Worm (Caenorhabditis elegans): ENCODE results near the gene C42C1.12.
"Not testable (repeated sequence)": the region's sequence is repeated elsewhere in the genome, so short reads cannot be mapped to it uniquely, and the experiment has no call there.

C42C1.12 gene

DNA sequence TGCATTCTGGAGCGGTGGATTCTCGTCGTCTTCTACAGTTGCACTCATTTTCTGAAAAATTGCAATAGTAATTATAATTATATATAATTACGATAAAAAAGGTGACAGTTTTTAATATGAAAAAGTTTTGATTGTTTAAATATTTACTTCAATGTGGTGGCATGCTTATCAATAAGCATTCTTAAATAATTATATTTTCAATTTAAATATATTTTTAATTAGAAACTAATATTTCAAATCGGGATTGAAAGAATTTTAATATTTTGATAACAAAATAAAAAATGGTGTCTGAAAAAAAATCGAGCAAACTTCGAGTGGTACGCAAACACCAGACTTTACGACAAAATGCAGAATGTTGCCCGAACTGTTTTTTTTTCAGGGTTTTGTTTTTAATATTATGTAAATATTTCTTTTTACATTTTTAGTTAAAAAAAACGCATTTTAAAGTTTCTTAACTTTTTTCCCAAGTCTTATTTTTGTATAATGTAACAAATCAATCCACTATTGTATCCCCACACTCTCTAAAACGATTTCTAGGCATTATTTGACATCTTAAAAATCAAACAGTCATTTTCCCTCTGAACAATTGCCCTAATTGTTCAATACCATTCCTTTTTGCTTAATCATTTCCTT lies at the start of gene C42C1.12, which contains the start of gene C42C1.19:
Gene C42C1.12, minus strand, starts transcription at position 51 of the 633 bp plus-strand sequence.
Gene C42C1.19, plus strand, starts transcription at position 583 of the 633 bp plus-strand sequence.
- no peak for TF ChIP-seq unc-62 (GFP tag; optimal IDR thresholded peaks at IDR 0.05)

- no peak for TF ChIP-seq unc-62 (GFP tag; optimal IDR thresholded peaks at IDR 0.05)
Observed at ce11 chrIV:12330840-12331359, 48.9 kb upstream of the C42C1.12 start, which contains the start of gene ufd-1. Gene ufd-1, minus strand, starts transcription at chrIV:12330890.

DNA sequence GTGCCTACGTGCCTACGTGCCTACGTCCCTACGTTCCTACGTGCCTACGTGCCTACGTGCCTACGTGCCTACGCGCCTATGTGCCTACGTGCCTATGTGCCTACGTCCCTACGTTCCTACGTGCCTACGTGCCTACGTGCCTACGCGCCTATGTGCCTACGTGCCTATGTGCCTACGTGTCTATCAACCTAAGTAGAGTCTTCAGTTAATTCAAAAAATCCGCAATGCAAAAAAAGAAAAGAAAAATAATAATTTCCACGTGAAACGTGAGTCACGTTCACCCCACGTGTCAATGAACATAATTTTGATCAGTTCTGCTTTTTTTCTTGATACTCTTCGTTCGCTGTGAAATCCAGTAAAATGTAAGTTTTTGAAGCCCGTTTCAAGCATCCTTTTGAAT lies 44.9 kb upstream of the C42C1.12 start, which contains the start of gene F19B6.3:
Gene F19B6.3, plus strand, starts transcription at position 301 of the 400 bp plus-strand sequence.
- TF ChIP-seq unc-62 (GFP tag; optimal IDR thresholded peaks at IDR 0.05) = not testable (repeated sequence)

- no peak for TF ChIP-seq unc-62 (GFP tag; optimal IDR thresholded peaks at IDR 0.05)
Observed at ce11 chrIV:12311597-12311996, 29.6 kb upstream of the C42C1.12 start, which contains the start of gene oac-58. Gene oac-58, minus strand, starts transcription at chrIV:12311697.

DNA sequence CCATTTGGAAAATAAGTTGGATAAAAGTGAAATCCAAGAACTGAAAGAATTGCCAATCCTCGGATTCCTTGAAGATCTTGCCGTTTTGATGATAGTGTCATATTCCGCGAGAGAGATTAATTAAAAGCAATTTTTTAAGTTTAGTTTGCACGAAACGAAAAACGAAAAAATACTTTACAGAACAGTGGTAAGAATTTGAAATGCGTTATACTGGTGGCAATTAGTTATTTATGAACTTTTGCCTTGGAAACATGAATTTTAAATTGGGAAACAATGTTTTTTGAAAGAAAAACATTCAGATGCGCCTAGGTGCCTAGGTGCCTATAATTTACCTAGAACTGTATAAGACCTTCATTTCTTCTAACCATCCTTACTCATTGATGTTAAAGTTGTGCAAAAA lies 25.7 kb upstream of the C42C1.12 start, which contains the start of gene oac-57:
Gene oac-57, minus strand, starts transcription at position 101 of the 400 bp plus-strand sequence.
- TF ChIP-seq unc-62 (GFP tag; optimal IDR thresholded peaks at IDR 0.05) = no peak

- no peak for TF ChIP-seq unc-62 (GFP tag; optimal IDR thresholded peaks at IDR 0.05)
Observed at ce11 chrIV:12305956-12306355, 23.9 kb upstream of the C42C1.12 start.

DNA sequence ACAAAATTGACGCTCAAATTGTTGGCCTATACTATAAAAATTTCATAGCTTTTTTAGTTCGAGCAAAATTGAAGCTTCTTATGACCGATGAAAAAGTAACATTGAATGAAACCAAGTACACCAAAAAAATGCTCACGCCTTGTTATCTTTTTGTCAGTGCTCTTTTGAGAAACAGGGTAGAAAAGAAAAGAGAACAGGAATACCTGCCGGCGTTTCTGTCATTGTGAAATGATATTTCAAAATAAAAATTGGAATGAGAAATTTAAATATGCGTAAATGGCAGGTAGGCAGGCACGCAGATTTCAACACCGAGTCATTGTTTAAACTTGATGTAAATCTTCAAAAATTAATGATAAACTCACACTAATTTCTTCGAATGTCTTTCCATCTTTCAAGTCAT lies 22.7 kb upstream of the C42C1.12 start:
- no peak for TF ChIP-seq unc-62 (GFP tag; optimal IDR thresholded peaks at IDR 0.05)

ce11 chrIV:12302885-12303284 lies 20.9 kb upstream of the C42C1.12 start:
- TF ChIP-seq unc-62 (GFP tag; optimal IDR thresholded peaks at IDR 0.05) = no peak

DNA sequence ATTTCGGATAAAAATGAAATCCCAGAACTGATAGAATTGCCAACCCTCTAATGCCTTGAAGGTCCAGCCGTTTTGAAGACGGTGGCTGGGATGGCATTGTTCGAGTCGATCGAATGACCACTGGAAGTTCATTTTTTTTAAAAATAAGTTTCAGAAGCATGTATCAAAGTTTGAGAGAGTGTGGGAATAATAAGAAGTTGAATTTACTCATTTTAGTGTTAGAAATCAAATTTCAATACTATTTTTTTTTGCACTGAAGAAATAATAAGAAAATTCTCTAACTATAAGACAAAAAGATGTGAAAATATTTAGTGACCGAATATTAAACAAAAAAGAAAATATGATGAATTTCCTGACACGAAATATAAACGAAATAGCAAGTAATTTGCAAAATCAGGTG lies 19.2 kb upstream of the C42C1.12 start, which contains the start of gene oac-59:
Gene oac-59, minus strand, starts transcription at position 101 of the 400 bp plus-strand sequence.
- no peak for TF ChIP-seq unc-62 (GFP tag; optimal IDR thresholded peaks at IDR 0.05)

ce11 chrIV:12290744-12291143 lies 8.7 kb upstream of the C42C1.12 start, which contains the start of gene C42C1.8:
Gene C42C1.8, plus strand, starts transcription at chrIV:12291044.
- no peak for TF ChIP-seq unc-62 (GFP tag; optimal IDR thresholded peaks at IDR 0.05)

DNA sequence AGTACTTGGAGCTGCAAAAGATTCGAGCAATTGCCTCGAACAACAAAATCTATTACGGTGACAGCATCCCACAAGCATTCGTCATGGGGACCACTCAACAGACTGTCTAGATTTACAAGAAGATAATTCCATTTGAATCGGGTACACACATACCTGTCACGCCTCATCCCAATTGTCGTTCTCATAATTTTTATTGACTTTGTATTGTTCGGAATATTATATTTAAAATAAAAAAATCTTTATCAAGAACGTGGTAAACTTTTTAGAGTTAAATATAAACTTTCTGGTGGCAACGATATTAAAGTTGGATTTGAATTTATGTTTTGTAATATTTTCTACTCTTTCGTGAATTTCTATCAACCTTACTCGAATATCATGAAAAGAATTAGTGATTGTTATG lies 7.1 kb upstream of the C42C1.12 start, which contains the start of gene C42C1.9:
Gene C42C1.9, plus strand, starts transcription at position 301 of the 400 bp plus-strand sequence.
- TF ChIP-seq unc-62 (GFP tag; optimal IDR thresholded peaks at IDR 0.05) = no peak

ce11 chrIV:12287628-12288027 lies 5.6 kb upstream of the C42C1.12 start, which contains the start of gene erl-1:
Gene erl-1, plus strand, starts transcription at chrIV:12287928.
- TF ChIP-seq unc-62 (GFP tag; optimal IDR thresholded peaks at IDR 0.05) = no peak

- no peak for TF ChIP-seq unc-62 (GFP tag; optimal IDR thresholded peaks at IDR 0.05)
Observed at ce11 chrIV:12282873-12283272, 866 bp upstream of the C42C1.12 start, which contains the start of gene hpo-12. Gene hpo-12, plus strand, starts transcription at chrIV:12283173.

ce11 chrIV:12279340-12279739 lies 2.7 kb downstream of the C42C1.12 start, which contains the start of gene ltah-1.1:
Gene ltah-1.1, plus strand, starts transcription at chrIV:12279622.
- no peak for TF ChIP-seq unc-62 (GFP tag; optimal IDR thresholded peaks at IDR 0.05)

DNA sequence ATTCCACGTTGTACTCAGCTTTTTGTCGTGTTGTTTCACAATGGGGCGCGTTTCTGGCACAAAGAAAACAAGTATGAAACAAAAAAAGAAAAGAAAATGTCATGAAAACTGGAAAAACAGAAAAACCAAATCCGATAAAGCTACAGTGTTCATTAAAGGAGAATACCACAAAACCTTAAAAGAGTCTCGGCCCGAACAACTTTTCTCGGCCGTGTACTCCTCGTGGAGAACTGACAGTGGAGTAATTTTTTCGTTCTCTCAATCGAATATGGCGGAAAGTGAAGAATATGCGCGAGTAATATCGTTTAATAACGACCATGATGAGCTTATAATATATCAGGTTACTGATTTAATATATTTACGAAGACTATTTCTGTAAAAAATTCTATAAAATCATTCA lies 3.5 kb downstream of the C42C1.12 start, which contains the start of the genes tag-335 and vkmt-1:
Gene tag-335, minus strand, starts transcription at position 88 of the 400 bp plus-strand sequence.
Gene vkmt-1, plus strand, starts transcription at position 219 of the 400 bp plus-strand sequence.
- TF ChIP-seq unc-62 (GFP tag; optimal IDR thresholded peaks at IDR 0.05) = no peak

DNA sequence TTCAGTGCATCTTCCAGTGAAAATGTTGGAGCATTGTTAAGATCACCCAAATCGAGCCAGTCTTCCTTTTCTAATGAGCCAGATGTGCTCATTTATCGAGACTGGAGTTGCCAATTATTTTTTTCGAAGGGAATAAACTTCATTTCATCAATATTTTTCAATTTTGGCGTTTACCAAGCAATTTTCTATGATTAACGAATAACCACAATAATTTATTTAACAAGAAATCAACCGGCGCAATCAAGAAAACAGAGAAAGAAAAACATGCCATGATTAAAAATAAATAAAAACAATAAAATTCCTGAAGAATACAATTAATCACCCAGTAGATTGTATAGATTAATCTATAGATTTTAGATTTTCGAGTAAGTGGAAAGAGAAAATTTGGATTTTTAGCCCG lies 6.1 kb downstream of the C42C1.12 start, which contains the start of gene vps-8:
Gene vps-8, minus strand, starts transcription at position 101 of the 400 bp plus-strand sequence.
- no peak for TF ChIP-seq unc-62 (GFP tag; optimal IDR thresholded peaks at IDR 0.05)

Data from whole organism, dauer.